Fruit fly (Drosophila melanogaster) S2 (cell line): Measurements from ENCODE around the gene mus302.

Experiments
- CG8478 ChIP-seq: fragments of >200 bp; optimal IDR thresholded peaks from 2 replicates; lab custom pipeline; 2018
- CTCF ChIP-seq, 2 experiments: fragments of >200 bp; optimal IDR thresholded peaks; 2 replicates each; lab custom pipeline; 2018

dm6 chr3L:16803708-16804350, 24.3 kb upstream of the mus302 start:
- TF ChIP-seq CTCF (optimal IDR thresholded peaks at IDR 0.05; lab: Kevin White, UChicago), result no peak
- TF ChIP-seq CG8478 (lab: Kevin White, UChicago), result no peak
